Fruit fly (Drosophila melanogaster): ENCODE measurements around the gene CG32987.
A peak's percentile ranks its signal among the peaks of the same experiment; 100 is the strongest.

CG32987 gene

DNA sequence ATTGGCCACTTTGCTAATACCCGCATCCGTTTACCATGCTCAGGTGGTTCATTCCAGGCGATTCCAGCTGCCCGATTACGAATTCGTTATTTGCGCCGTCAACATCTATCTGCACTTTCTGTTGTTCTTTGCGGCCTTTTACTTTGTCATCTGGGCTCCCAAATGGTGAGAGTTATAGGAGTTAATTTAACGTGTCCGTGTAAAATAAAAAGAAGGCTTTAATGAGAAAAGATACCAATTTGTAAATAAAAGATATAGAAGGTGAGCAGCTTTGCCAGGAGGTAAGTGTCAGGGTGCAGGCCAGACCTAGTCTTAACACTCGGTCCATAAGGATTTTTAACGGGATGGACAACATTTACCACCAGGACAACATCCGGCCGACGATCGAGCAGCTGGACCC, at the start of gene CG32987:
Gene CG32987 (plus strand): TSS at position 301 of the 400 bp plus-strand sequence.
- TF ChIP-seq inv (GFP tag; IDR thresholded peaks at IDR 0.05; ENCODE audit: partially characterized antibody), result no peak
- TF ChIP-seq CG6791 (GFP tag; IDR thresholded peaks at IDR 0.05; ENCODE audit: partially characterized antibody), result no peak
- TF ChIP-seq hkb (optimal IDR thresholded peaks at IDR 0.05), result no peak
- no peak for TF ChIP-seq hkb (GFP tag; IDR thresholded peaks at IDR 0.05)
- no peak for TF ChIP-seq Hmr (GFP tag; optimal IDR thresholded peaks at IDR 0.05)
- TF ChIP-seq nerfin-1 (tag; optimal IDR thresholded peaks at IDR 0.05), result no peak
- TF ChIP-seq chm (GFP tag; IDR thresholded peaks at IDR 0.05), result no peak
- no peak for TF ChIP-seq C15 (GFP tag; IDR thresholded peaks at IDR 0.05)
- TF ChIP-seq az2 (GFP tag; optimal IDR thresholded peaks at IDR 0.05), result no peak
- no peak for TF ChIP-seq onecut (GFP tag; IDR thresholded peaks at IDR 0.05)
- no peak for TF ChIP-seq Rx (GFP tag; IDR thresholded peaks at IDR 0.05)
- no peak for TF ChIP-seq CG7839 (tag; optimal IDR thresholded peaks at IDR 0.05)
- no peak for TF ChIP-seq org-1 (GFP tag; optimal IDR thresholded peaks at IDR 0.05)

DNA sequence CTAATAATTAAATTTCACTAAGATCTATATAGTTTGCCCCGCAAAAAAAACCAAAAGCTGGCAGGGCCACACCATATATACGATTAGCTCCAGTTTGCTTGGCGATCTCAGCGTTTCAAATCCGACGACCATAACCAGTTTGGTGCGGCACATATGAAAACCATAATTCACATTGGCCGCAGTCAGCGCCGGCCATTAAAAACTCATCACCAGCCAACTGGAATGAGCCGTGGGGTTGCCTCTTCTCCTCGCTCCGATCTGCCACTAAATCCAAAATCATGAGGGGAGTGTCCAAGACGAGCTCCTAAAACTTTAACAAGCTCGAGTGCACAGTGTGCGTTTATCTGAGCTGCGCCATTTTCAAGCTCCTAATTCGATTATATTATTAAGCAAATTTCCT, 46.3 kb upstream of the CG32987 start:
- no peak for TF ChIP-seq CG11247 (GFP tag; IDR thresholded peaks at IDR 0.05)
- TF ChIP-seq Nf-YB (GFP tag; optimal IDR thresholded peaks at IDR 0.05), result peak; percentile 90
- no peak for TF ChIP-seq CG7372 (GFP tag; IDR thresholded peaks at IDR 0.05)
- TF ChIP-seq Nf-YC (tag; optimal IDR thresholded peaks at IDR 0.05), result peak; percentile 80
- TF ChIP-seq dysf (GFP tag; IDR thresholded peaks at IDR 0.05), result no peak
- no peak for TF ChIP-seq Atf6 (GFP tag; IDR thresholded peaks at IDR 0.05)
- TF ChIP-seq gsb-n (tag; optimal IDR thresholded peaks at IDR 0.05), result peak; percentile 0

DNA sequence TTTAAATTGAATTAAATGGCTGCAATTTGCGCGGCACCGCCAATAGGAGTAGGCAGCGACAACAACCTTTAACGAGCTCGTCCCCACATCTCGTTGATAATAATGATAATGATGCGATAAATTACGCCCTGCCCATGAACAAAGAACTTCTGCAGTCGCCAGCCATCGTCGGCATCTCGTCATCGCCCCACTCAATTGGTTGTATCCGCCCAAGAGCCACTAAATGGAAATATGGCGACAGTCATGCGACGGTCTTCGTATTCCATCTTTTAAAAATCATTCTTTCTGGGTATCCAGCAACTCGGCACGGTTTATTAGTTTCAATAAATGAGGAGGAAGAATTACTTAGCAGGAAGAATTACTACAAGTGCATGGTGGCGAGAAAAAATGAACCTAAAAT, 43.1 kb upstream of the CG32987 start:
- TF ChIP-seq sqz (GFP tag; optimal IDR thresholded peaks at IDR 0.05), result no peak
- no peak for TF ChIP-seq Hey (tag; optimal IDR thresholded peaks at IDR 0.05)
- no peak for TF ChIP-seq CG31441 (GFP tag; IDR thresholded peaks at IDR 0.05)
- no peak for TF ChIP-seq Opbp (GFP tag; IDR thresholded peaks at IDR 0.05; ENCODE audit: partially characterized antibody)
- TF ChIP-seq CG11696 (GFP tag; IDR thresholded peaks at IDR 0.05), result no peak
- peak; percentile 62 for TF ChIP-seq Nf-YC (tag; optimal IDR thresholded peaks at IDR 0.05)
- no peak for TF ChIP-seq CG17802 (tag; optimal IDR thresholded peaks at IDR 0.05)
- no peak for TF ChIP-seq ac (GFP tag; optimal IDR thresholded peaks at IDR 0.05)
- TF ChIP-seq Sox100B (GFP tag; optimal IDR thresholded peaks at IDR 0.05), result no peak
- TF ChIP-seq Nf-YB (GFP tag; optimal IDR thresholded peaks at IDR 0.05), result peak; percentile 88
- TF ChIP-seq dimm (GFP tag; IDR thresholded peaks at IDR 0.05), result no peak

DNA sequence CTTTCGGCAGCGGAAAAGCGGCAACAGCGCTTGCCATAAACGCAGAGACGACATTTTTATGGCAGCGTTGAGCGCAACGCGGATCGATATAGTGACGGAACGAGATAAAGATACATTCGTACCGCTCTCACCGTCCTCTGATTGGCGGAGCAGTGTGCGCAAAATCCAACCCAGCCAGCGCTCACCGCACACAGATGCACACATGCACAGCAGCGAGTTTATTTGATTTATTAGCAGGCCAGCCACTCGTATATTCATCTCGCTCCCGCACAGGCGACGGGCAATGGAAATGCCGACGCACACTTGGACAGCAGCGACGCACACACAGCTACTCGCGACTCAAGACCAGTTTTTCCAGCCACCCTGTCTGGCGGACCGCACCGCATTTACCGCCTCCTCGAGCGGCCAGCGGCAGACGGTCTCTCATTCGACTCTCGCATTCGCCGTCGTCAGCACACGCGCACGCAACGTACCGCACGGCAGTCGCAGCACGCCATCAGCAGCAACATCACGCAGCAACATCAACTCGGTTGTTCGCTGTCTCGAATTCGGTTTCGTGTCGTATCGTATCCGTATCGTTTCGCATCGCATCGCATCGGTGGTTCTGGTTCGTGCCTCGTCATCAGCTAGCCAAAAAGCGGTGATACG, 38.3 kb upstream of the CG32987 start, which contains the start of gene SoxN:
Gene SoxN (plus strand): TSS at position 424 of the 648 bp plus-strand sequence.
- TF ChIP-seq disco-r (GFP tag; optimal IDR thresholded peaks at IDR 0.05), result no peak
- TF ChIP-seq CG10366 (GFP tag; IDR thresholded peaks at IDR 0.05), result peak; percentile 44; the same call in 1 of the 2 replicates
- TF ChIP-seq NfI (GFP tag; optimal IDR thresholded peaks at IDR 0.05), result no peak
- TF ChIP-seq amos (GFP tag; IDR thresholded peaks at IDR 0.05; ENCODE audit: partially characterized antibody), result peak; percentile 49
- TF ChIP-seq CG13287 (GFP tag; IDR thresholded peaks at IDR 0.05; ENCODE audit: partially characterized antibody), result peak; percentile 65
- TF ChIP-seq H15 (GFP tag; IDR thresholded peaks at IDR 0.05), result no peak
- no peak for TF ChIP-seq grn (GFP tag; optimal IDR thresholded peaks at IDR 0.05)
- TF ChIP-seq HLHmδ (GFP tag; optimal IDR thresholded peaks at IDR 0.05), result peak; percentile 88
- no peak for TF ChIP-seq CG30431 (GFP tag; optimal IDR thresholded peaks at IDR 0.05)
- TF ChIP-seq ash1 (GFP tag; optimal IDR thresholded peaks at IDR 0.05), result peak; percentile 60
- no peak for TF ChIP-seq CG17568 (GFP tag; optimal IDR thresholded peaks at IDR 0.05)
- TF ChIP-seq sob (GFP tag; IDR thresholded peaks at IDR 0.05), result peak; percentile 43
- no peak for TF ChIP-seq CG10565 (GFP tag; optimal IDR thresholded peaks at IDR 0.05)
- peak; percentile 28 for TF ChIP-seq E2f2 (GFP tag; IDR thresholded peaks at IDR 0.05)
- TF ChIP-seq CG3726 (GFP tag; IDR thresholded peaks at IDR 0.05), result no peak
- TF ChIP-seq CrebB (tag; optimal IDR thresholded peaks at IDR 0.05), result peak; percentile 52
- no peak for TF ChIP-seq CG7556 (GFP tag; optimal IDR thresholded peaks at IDR 0.05)
- TF ChIP-seq luna (GFP tag; optimal IDR thresholded peaks at IDR 0.05), result no peak
- TF ChIP-seq dan (GFP tag; IDR thresholded peaks at IDR 0.05), result no peak

All from whole organism, embryonic.